Fruit fly (Drosophila melanogaster) whole organism, embryonic: ENCODE measurements around the gene hiro.

Source experiments
- CG8478 ChIP-seq: fragments of >200 bp; optimal IDR thresholded peaks from 2 replicates; lab custom pipeline; 2018
- NC2α ChIP-seq: fragments of 200-800 bp; sonication (Bioruptor generic); optimal IDR thresholded peaks from 2 replicates; lab custom pipeline; 2016; ENCODE audit warnings: missing biosample characterization, missing genetic modification characterization
- lmd ChIP-seq: fragments of 200-800 bp; sonication (Bioruptor generic); IDR thresholded peaks from 2 replicates; pipeline ENCODE4 v1.3.6; 2022; ENCODE audit warnings: missing biosample characterization, missing genetic modification characterization
- lov ChIP-seq, 2 experiments: fragments of 200-800 bp in 1 of 2; fragments of >200 bp in 1 of 2; sonication (Bioruptor generic) in 1 of 2; IDR thresholded peaks in 1 of 2; optimal IDR thresholded peaks in 1 of 2; 2 replicates in 1 of 2; 3 replicates in 1 of 2; pipeline versions ENCODE4 v1.3.6 to Lab custom; 2017 to 2022; ENCODE audit warnings: missing biosample characterization in 1 of 2, missing genetic modification characterization in 1 of 2
- pan ChIP-seq, 4 experiments: fragments of >200 bp in 3 of 4; fragments of 200-800 bp in 1 of 4; sonication (Bioruptor generic) in 1 of 4; optimal IDR thresholded peaks in 3 of 4; IDR thresholded peaks in 1 of 4; 2 replicates each; pipeline versions ENCODE4 v1.3.6 to Lab custom; 2017 to 2022; ENCODE audit warnings: missing biosample characterization in 2 of 4, missing genetic modification characterization in 2 of 4, mixed read lengths in 1 of 4
- seq ChIP-seq: fragments of 200-800 bp; sonication (Bioruptor generic); IDR thresholded peaks from 2 replicates; pipeline ENCODE4 v1.3.6; 2022; ENCODE audit warnings: missing biosample characterization, missing genetic modification characterization

dm6 chr3L:673324-673723 lies 14.4 kb downstream of the hiro start:
- TF ChIP-seq seq (GFP tag; lab: Robert Waterston, UW) (no peak), lmd (no peak), lov (optimal IDR thresholded peaks at IDR 0.05; lab: Kevin White, UChicago) (no peak), lov (GFP tag; IDR thresholded peaks at IDR 0.05; lab: Robert Waterston, UW) (no peak), NC2α (GFP tag; lab: Kevin White, UChicago) (no peak), pan (optimal IDR thresholded peaks at IDR 0.05; lab: Kevin White, UChicago) (no peak), pan (GFP tag; optimal IDR thresholded peaks at IDR 0.05 in 1 of 2, IDR thresholded peaks at IDR 0.05 in 1 of 2) (no peak), CG8478 (lab: Kevin White, UChicago) (no peak)
